Fruit fly (Drosophila melanogaster) whole organism, wandering third instar larva: Measurements from ENCODE around the gene heca.

Experiments used
- Abd-B ChIP-seq: fragments of >200 bp; optimal IDR thresholded peaks from 2 replicates; lab custom pipeline; 2017; ENCODE audit warnings: missing biosample characterization, missing genetic modification characterization
- CG32264 ChIP-seq: fragments of 200-800 bp; sonication (Bioruptor generic); optimal IDR thresholded peaks from 2 replicates; lab custom pipeline; 2016; ENCODE audit warnings: missing biosample characterization, missing genetic modification characterization
- CG9705 ChIP-seq: fragments of 200-800 bp; sonication (Bioruptor generic); optimal IDR thresholded peaks from 2 replicates; lab custom pipeline; 2018; ENCODE audit warnings: missing biosample characterization, mild to moderate bottlenecking, missing genetic modification characterization
- CrebA ChIP-seq: fragments of 200-800 bp; sonication (Bioruptor generic); optimal IDR thresholded peaks from 2 replicates; lab custom pipeline; 2016; ENCODE audit warnings: missing biosample characterization, mild to moderate bottlenecking, missing genetic modification characterization, borderline replicate concordance
- Dfd ChIP-seq: fragments of >200 bp; optimal IDR thresholded peaks from 2 replicates; lab custom pipeline; 2017; ENCODE audit warnings: missing biosample characterization, missing genetic modification characterization
- Dif ChIP-seq: fragments of 200-275, 200-300 bp; sonication (Bioruptor generic); optimal IDR thresholded peaks from 2 replicates; lab custom pipeline; 2018; ENCODE audit warnings: missing biosample characterization, missing genetic modification characterization; ENCODE audit not compliant: partially characterized antibody
- GATAd ChIP-seq: sonication (Bioruptor generic); optimal IDR thresholded peaks from 2 replicates; lab custom pipeline; 2016; ENCODE audit warnings: missing biosample characterization, missing genetic modification characterization
- HLH106 ChIP-seq: fragments of 200-800 bp; optimal IDR thresholded peaks from 3 replicates; lab custom pipeline; 2019; ENCODE audit warnings: missing biosample characterization, mild to moderate bottlenecking, missing genetic modification characterization, moderate library complexity
- Hnf4 ChIP-seq: fragments of 200-800 bp; sonication (Bioruptor generic); optimal IDR thresholded peaks from 2 replicates; lab custom pipeline; 2016; ENCODE audit warnings: missing biosample characterization, mild to moderate bottlenecking, missing genetic modification characterization
- Hr78 ChIP-seq: fragments of >200 bp; optimal IDR thresholded peaks from 2 replicates; lab custom pipeline; 2017; ENCODE audit warnings: missing biosample characterization, missing genetic modification characterization
- Hr83 ChIP-seq: fragments of 200-300 bp; sonication (Bioruptor generic); optimal IDR thresholded peaks from 2 replicates; lab custom pipeline; 2016; ENCODE audit warnings: missing biosample characterization, mild to moderate bottlenecking, missing genetic modification characterization, moderate library complexity; ENCODE audit not compliant: poor library complexity, severe bottlenecking
- Jra ChIP-seq: sonication (Bioruptor generic); optimal IDR thresholded peaks from 2 replicates; lab custom pipeline; 2016; ENCODE audit warnings: missing biosample characterization, missing genetic modification characterization
- Mio ChIP-seq: sonication (Bioruptor generic); optimal IDR thresholded peaks from 2 replicates; lab custom pipeline; 2016; ENCODE audit warnings: missing biosample characterization, missing genetic modification characterization
- Myc ChIP-seq: fragments of >200 bp; optimal IDR thresholded peaks from 2 replicates; lab custom pipeline; 2017
- N ChIP-seq: fragments of >200 bp; optimal IDR thresholded peaks from 2 replicates; lab custom pipeline; 2018; ENCODE audit warnings: missing biosample characterization, missing external identifiers, missing genetic modification characterization
- OdsH ChIP-seq: fragments of 200-800 bp; sonication (Bioruptor generic); optimal IDR thresholded peaks from 2 replicates; lab custom pipeline; 2016; ENCODE audit warnings: missing biosample characterization, mild to moderate bottlenecking, missing genetic modification characterization
- Rel ChIP-seq, 2 experiments: fragments of 200-800 bp; sonication (Bioruptor generic) in 1 of 2; optimal IDR thresholded peaks; 2 replicates in 1 of 2; 3 replicates in 1 of 2; lab custom pipeline; 2016 to 2019; ENCODE audit warnings: mild to moderate bottlenecking in 2 of 2, missing biosample characterization in 2 of 2, missing genetic modification characterization in 2 of 2, moderate library complexity in 1 of 2
- Sp1 ChIP-seq: fragments of 200-800 bp; sonication (Bioruptor generic); optimal IDR thresholded peaks from 3 replicates; lab custom pipeline; 2019; ENCODE audit warnings: missing biosample characterization, mild to moderate bottlenecking, missing genetic modification characterization, moderate library complexity
- Vsx2 ChIP-seq: fragments of 200-300, 225-300 bp; sonication (Bioruptor generic); optimal IDR thresholded peaks from 2 replicates; lab custom pipeline; 2018; ENCODE audit warnings: missing biosample characterization, missing genetic modification characterization; ENCODE audit not compliant: partially characterized antibody
- br ChIP-seq: fragments of 200-800 bp; sonication (Bioruptor generic); optimal IDR thresholded peaks from 2 replicates; lab custom pipeline; 2016; ENCODE audit warnings: missing biosample characterization, missing genetic modification characterization
- dl ChIP-seq, 2 experiments: fragments of 175-275, 200-275 bp in 1 of 2; fragments of 200-275 bp in 1 of 2; sonication (Bioruptor generic); optimal IDR thresholded peaks; lab custom pipeline; 2018; ENCODE audit warnings: mild to moderate bottlenecking in 2 of 2, missing biosample characterization in 2 of 2, missing genetic modification characterization in 2 of 2, moderate library complexity in 2 of 2; ENCODE audit not compliant: partially characterized antibody in 2 of 2, insufficient read depth in 1 of 2
- dmrt93B ChIP-seq: fragments of 200-800 bp; sonication (Bioruptor generic); optimal IDR thresholded peaks from 2 replicates; lab custom pipeline; 2018; ENCODE audit warnings: missing biosample characterization, mild to moderate bottlenecking, missing genetic modification characterization
- dsf ChIP-seq: sonication (Bioruptor generic); optimal IDR thresholded peaks from 2 replicates; lab custom pipeline; 2016; ENCODE audit warnings: missing biosample characterization, missing genetic modification characterization, borderline replicate concordance
- ey ChIP-seq: fragments of 200-800 bp; sonication (Bioruptor generic); optimal IDR thresholded peaks from 2 replicates; lab custom pipeline; 2016; ENCODE audit warnings: missing biosample characterization, missing genetic modification characterization
- foxo ChIP-seq, 2 experiments: fragments of 200-800 bp; sonication (Bioruptor generic); optimal IDR thresholded peaks; 2 replicates in 1 of 2; 3 replicates in 1 of 2; lab custom pipeline; 2016 to 2017; ENCODE audit warnings: missing biosample characterization in 2 of 2, missing genetic modification characterization in 2 of 2
- fru ChIP-seq: fragments of 200-800 bp; sonication (Bioruptor generic); optimal IDR thresholded peaks from 3 replicates; lab custom pipeline; 2016; ENCODE audit warnings: missing biosample characterization, mild to moderate bottlenecking, missing genetic modification characterization
- h ChIP-seq: fragments of 200-800 bp; sonication (Bioruptor generic); optimal IDR thresholded peaks from 3 replicates; lab custom pipeline; 2016; ENCODE audit warnings: missing biosample characterization, mild to moderate bottlenecking, missing genetic modification characterization
- jim ChIP-seq: fragments of 175-275, 200-325 bp; sonication (Bioruptor generic); optimal IDR thresholded peaks from 2 replicates; lab custom pipeline; 2016; ENCODE audit warnings: missing biosample characterization, mild to moderate bottlenecking, missing genetic modification characterization
- lola ChIP-seq: fragments of >200 bp; optimal IDR thresholded peaks from 2 replicates; lab custom pipeline; 2017; ENCODE audit warnings: missing biosample characterization, missing genetic modification characterization
- pan ChIP-seq: fragments of >200 bp; optimal IDR thresholded peaks from 2 replicates; lab custom pipeline; 2017
- psq ChIP-seq: fragments of 200-800 bp; sonication (Bioruptor generic); optimal IDR thresholded peaks from 3 replicates; lab custom pipeline; 2017; ENCODE audit warnings: missing biosample characterization, mild to moderate bottlenecking, missing genetic modification characterization, moderate library complexity
- rgr ChIP-seq: fragments of 200-800 bp; sonication (Bioruptor generic); optimal IDR thresholded peaks from 3 replicates; lab custom pipeline; 2016; ENCODE audit warnings: missing biosample characterization, mild to moderate bottlenecking, missing genetic modification characterization
- sage ChIP-seq: fragments of 200-800 bp; sonication (Bioruptor generic); optimal IDR thresholded peaks from 2 replicates; lab custom pipeline; 2016; ENCODE audit warnings: missing biosample characterization, mild to moderate bottlenecking, missing genetic modification characterization
- sv ChIP-seq: fragments of 200-800 bp; sonication (Bioruptor generic); optimal IDR thresholded peaks from 3 replicates; lab custom pipeline; 2016; ENCODE audit warnings: missing biosample characterization, missing genetic modification characterization
- tai ChIP-seq: sonication (Bioruptor generic); optimal IDR thresholded peaks from 2 replicates; lab custom pipeline; 2016; ENCODE audit warnings: missing biosample characterization, missing genetic modification characterization
- usp ChIP-seq: fragments of >200 bp; optimal IDR thresholded peaks from 2 replicates; lab custom pipeline; 2017; ENCODE audit warnings: missing biosample characterization, missing genetic modification characterization
- woc ChIP-seq: sonication (Bioruptor generic); optimal IDR thresholded peaks from 2 replicates; lab custom pipeline; 2016; ENCODE audit warnings: missing biosample characterization, mild to moderate bottlenecking, missing genetic modification characterization

Gene heca

DNA sequence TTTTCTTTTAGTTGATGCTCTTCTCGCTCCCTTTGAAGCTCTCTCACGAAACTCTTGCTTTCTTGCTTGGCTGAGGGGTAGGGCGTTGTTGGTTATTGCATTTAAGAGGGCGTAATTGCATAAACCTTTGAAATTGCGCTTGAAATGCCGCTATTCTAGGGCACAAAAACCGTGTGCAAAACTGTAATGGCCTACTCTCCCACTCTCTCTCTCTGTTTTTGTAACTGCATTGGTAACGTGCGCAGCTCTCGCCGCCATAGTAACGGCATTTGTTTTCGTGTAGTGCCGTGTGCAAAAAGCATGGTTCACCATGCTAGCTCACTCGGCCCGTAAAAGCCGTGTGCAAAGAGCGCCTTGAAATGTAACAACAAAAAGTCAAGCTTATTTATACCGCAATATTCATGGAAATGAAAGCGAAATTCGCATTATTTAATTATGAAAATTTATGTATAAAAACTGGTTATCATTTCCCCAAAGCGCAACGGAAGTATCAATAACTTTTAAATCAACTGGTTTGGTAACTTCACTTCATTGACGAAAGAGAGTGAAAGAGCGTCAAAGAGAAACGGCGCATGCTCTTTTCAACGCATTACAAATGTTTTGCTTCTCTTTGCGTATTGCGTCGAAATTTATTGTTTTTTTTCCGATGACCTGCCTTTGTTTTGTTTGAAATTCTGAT is 109.2 kb downstream of the heca start:
- TF ChIP-seq Jra (GFP tag; lab: Kevin White, UChicago) (peak; percentile 8), CrebA (peak; percentile 72), dmrt93B (GFP tag; lab: Kevin White, UChicago) (no peak), Rel (GFP tag; optimal IDR thresholded peaks at IDR 0.05; lab: Kevin White, UChicago) (peak; percentile 49), Rel (tag; optimal IDR thresholded peaks at IDR 0.05; lab: Kevin White, UChicago) (no peak), ey (GFP tag; lab: Kevin White, UChicago) (no peak), Vsx2 (GFP tag; lab: Kevin White, UChicago) (peak; percentile 98), sage (GFP tag; lab: Kevin White, UChicago) (peak; percentile 69), OdsH (GFP tag; lab: Kevin White, UChicago) (peak; percentile 40), dl (GFP tag; optimal IDR thresholded peaks at IDR 0.05; lab: Kevin White, UChicago; ENCODE audit: insufficient read depth in 1 of 2, partially characterized antibody in 2 of 2) (peak; percentile 93 to 98), fru (GFP tag; lab: Kevin White, UChicago) (peak; percentile 8), Dif (GFP tag; lab: Kevin White, UChicago) (peak; percentile 98)

DNA sequence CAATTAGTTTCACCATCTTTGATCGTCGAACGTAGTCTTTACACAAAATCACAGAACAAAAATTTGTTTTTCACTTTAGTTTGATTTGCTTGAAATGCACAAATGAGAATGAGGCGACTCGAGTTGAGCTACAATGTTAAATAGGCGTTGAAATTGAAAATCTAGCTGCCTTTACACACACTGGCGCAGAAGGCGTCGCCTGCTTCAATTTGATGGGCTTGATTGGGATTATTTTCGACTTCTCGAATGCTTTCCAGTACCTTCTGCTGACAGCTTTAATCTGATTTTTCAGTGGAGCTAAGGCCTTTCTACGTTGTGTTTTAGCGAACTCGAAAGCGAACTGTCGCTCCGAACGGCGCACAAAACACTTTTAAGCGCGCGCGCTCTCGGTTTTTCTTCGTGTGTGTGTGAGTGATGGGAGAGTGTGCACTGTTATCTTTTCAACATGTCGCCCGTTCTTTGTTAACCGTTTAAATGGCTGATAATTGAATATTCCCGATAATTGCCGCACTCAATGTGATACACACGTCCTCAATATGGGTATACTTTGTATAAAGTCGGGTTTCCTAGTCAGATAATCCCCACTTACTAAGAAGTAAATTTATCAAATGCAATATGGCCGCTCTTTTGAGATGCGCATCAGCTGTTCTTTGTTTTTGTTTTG is 109.9 kb downstream of the heca start, which contains the start of the genes Fer2LCH and Fer1HCH:
Fer2LCH (plus strand) TSS at position 290 of the 664 bp plus-strand sequence.
Fer1HCH (minus strand) TSS at position 664 of the 664 bp plus-strand sequence.
- TF ChIP-seq Rel (GFP tag; optimal IDR thresholded peaks at IDR 0.05; lab: Kevin White, UChicago) (no peak), Rel (tag; optimal IDR thresholded peaks at IDR 0.05; lab: Kevin White, UChicago) (peak; percentile 74), fru (GFP tag; lab: Kevin White, UChicago) (no peak), dl (GFP tag; optimal IDR thresholded peaks at IDR 0.05; lab: Kevin White, UChicago; ENCODE audit: insufficient read depth in 1 of 2, partially characterized antibody in 2 of 2) (peak; percentile 44 to 71), Hr83 (GFP tag; lab: Kevin White, UChicago) (peak; percentile 60), Vsx2 (GFP tag; lab: Kevin White, UChicago) (peak; percentile 72), Dif (GFP tag; lab: Kevin White, UChicago) (peak; percentile 79)
- TF ChIP-seq, all 38 proteins: peak for 5

DNA sequence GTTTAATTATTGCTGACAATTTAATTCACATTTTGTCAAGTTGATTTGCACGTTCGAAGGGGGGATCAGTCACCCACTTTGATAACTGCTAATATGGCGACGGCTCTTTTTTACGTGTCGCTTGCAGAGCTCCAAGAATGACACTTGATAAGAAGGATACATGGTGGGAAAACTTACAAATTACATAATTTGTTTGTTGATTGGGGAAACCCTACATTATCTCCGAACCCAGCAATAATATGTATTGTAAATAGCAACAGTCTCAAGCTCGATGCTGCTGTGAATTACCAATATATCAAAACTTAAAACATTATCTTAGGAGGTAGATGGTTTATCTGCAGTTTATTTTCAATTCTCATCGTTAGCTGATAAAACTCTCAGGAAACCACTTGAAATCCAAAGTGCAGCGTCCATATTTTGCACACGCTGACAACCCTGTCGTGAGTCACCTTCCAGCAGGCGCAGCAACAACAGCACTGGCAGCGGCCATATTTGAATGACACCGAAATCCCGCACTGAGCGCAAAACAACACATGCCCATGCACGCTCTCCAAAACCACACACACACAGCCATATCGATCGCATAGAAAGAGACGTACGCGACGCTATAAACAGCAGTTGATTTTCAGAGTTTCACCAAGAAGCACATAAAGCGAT is 110.6 kb downstream of the heca start:
- peak; percentile 70 for TF ChIP-seq sage (GFP tag; lab: Kevin White, UChicago)
- TF ChIP-seq Vsx2 (GFP tag; lab: Kevin White, UChicago) = peak; percentile 76
- peak; percentile 91 for TF ChIP-seq Jra (GFP tag; lab: Kevin White, UChicago)
- TF ChIP-seq Dif (GFP tag; lab: Kevin White, UChicago) = peak; percentile 74
- peak; percentile 81 for TF ChIP-seq GATAd
- peak; percentile 95 for TF ChIP-seq woc (GFP tag; lab: Kevin White, UChicago)
- no peak for TF ChIP-seq lola (GFP tag; lab: Kevin White, UChicago)
- peak; percentile 61 to 96 for TF ChIP-seq foxo (GFP tag; optimal IDR thresholded peaks at IDR 0.05; lab: Kevin White, UChicago)
- TF ChIP-seq Dfd = no peak
- TF ChIP-seq br (GFP tag; lab: Kevin White, UChicago) = peak; percentile 94
- peak; percentile 81 for TF ChIP-seq Hr83 (GFP tag; lab: Kevin White, UChicago)
- peak; percentile 60 for TF ChIP-seq dsf (GFP tag; lab: Kevin White, UChicago)
- no peak for TF ChIP-seq Myc (lab: Kevin White, UChicago)
- no peak for TF ChIP-seq CrebA
- TF ChIP-seq Hr78 = no peak
- peak; percentile 74 for TF ChIP-seq Mio (GFP tag; lab: Kevin White, UChicago)
- TF ChIP-seq Rel (GFP tag; optimal IDR thresholded peaks at IDR 0.05; lab: Kevin White, UChicago) = peak; percentile 55
- peak; percentile 33 for TF ChIP-seq Rel (tag; optimal IDR thresholded peaks at IDR 0.05; lab: Kevin White, UChicago)
- peak; percentile 19 to 78 for TF ChIP-seq dl (GFP tag; optimal IDR thresholded peaks at IDR 0.05; lab: Kevin White, UChicago; ENCODE audit: insufficient read depth in 1 of 2, partially characterized antibody in 2 of 2)
- TF ChIP-seq psq = peak; percentile 93
- peak; percentile 90 for TF ChIP-seq h (GFP tag; lab: Kevin White, UChicago)
- TF ChIP-seq rgr = peak; percentile 92
- no peak for TF ChIP-seq N (GFP tag; lab: Kevin White, UChicago)
- no peak for TF ChIP-seq pan
- peak; percentile 96 for TF ChIP-seq Sp1
- peak; percentile 62 for TF ChIP-seq CG32264
- TF ChIP-seq sv (GFP tag; lab: Kevin White, UChicago) = peak; percentile 93
- TF ChIP-seq Hnf4 (GFP tag; lab: Kevin White, UChicago) = peak; percentile 72
- peak; percentile 96 for TF ChIP-seq ey (GFP tag; lab: Kevin White, UChicago)
- peak; percentile 98 for TF ChIP-seq dmrt93B (GFP tag; lab: Kevin White, UChicago)
- peak; percentile 94 for TF ChIP-seq HLH106 (tag; lab: Kevin White, UChicago)
- TF ChIP-seq tai (GFP tag; lab: Kevin White, UChicago) = peak; percentile 88
- TF ChIP-seq OdsH (GFP tag; lab: Kevin White, UChicago) = peak; percentile 93
- TF ChIP-seq CG9705 (GFP tag; lab: Kevin White, UChicago) = peak; percentile 94
- peak; percentile 4 for TF ChIP-seq usp (GFP tag; lab: Kevin White, UChicago)
- TF ChIP-seq Abd-B = no peak
- no peak for TF ChIP-seq jim (GFP tag; lab: Kevin White, UChicago)
- TF ChIP-seq fru (GFP tag; lab: Kevin White, UChicago) = peak; percentile 95
